Fruit fly (Drosophila melanogaster): Measurements from ENCODE around the gene Arl5.

- TF ChIP-seq Sin3A (optimal IDR thresholded peaks at IDR 0.05) (no peak), psq (optimal IDR thresholded peaks at IDR 0.05) (no peak), Myc (optimal IDR thresholded peaks at IDR 0.05) (no peak)
Observed at dm6 chr3L:8345182-8345581, 45.5 kb upstream of the Arl5 start.
